Fruit fly (Drosophila melanogaster): ENCODE results near the gene IFT46.

IFT46 gene

dm6 chr2L:18652663-18653327 lies 36.9 kb upstream of the IFT46 start, which contains the start of gene Cyp310a1:
Gene Cyp310a1 (minus strand): TSS chr2L:18653010.
- no peak for TF ChIP-seq Dad (GFP tag; optimal IDR thresholded peaks at IDR 0.05)
- peak; percentile 83 for TF ChIP-seq twi (tag; optimal IDR thresholded peaks at IDR 0.05)
- TF ChIP-seq Med (GFP tag), result peak; percentile 34
- no peak for TF ChIP-seq CG2712 (tag; optimal IDR thresholded peaks at IDR 0.05)
- TF ChIP-seq trem (tag; optimal IDR thresholded peaks at IDR 0.05), result peak; percentile 48

- TF ChIP-seq CG4424 (GFP tag; optimal IDR thresholded peaks at IDR 0.05) (no peak), dmrt99B (tag; optimal IDR thresholded peaks at IDR 0.05) (peak; percentile 18), CG14710 (tag; optimal IDR thresholded peaks at IDR 0.05) (no peak), ATbp (GFP tag; optimal IDR thresholded peaks at IDR 0.05) (peak; percentile 6), bsh (GFP tag; optimal IDR thresholded peaks at IDR 0.05) (peak; percentile 3 to 77), CG11085 (GFP tag; IDR thresholded peaks at IDR 0.05) (no peak), lmd (GFP tag; IDR thresholded peaks at IDR 0.05) (0 out of 2 replicates have a peak, but pooled peaks have one; percentile 31), Oaz (GFP tag; IDR thresholded peaks at IDR 0.05) (0 out of 2 replicates have a peak, but pooled peaks have one; percentile 19), CG15601 (tag; optimal IDR thresholded peaks at IDR 0.05) (peak; percentile 59), CG11723 (GFP tag; optimal IDR thresholded peaks at IDR 0.05) (no peak), klu (GFP tag; IDR thresholded peaks at IDR 0.05) (no peak), Myb (GFP tag; optimal IDR thresholded peaks at IDR 0.05) (no peak), zfh1 (GFP tag; IDR thresholded peaks at IDR 0.05) (peak; percentile 53; the same call in 1 of the 3 replicates), CoRest (tag; optimal IDR thresholded peaks at IDR 0.05) (peak; percentile 43), ewg (GFP tag; optimal IDR thresholded peaks at IDR 0.05) (peak; percentile 5), pros (GFP tag; optimal IDR thresholded peaks at IDR 0.05) (no peak), ERR (GFP tag; optimal IDR thresholded peaks at IDR 0.05) (no peak), CG8924 (tag; optimal IDR thresholded peaks at IDR 0.05) (peak; percentile 51), CG10366 (GFP tag; IDR thresholded peaks at IDR 0.05) (peak; percentile 22; the same call in 1 of the 2 replicates), stwl (tag; optimal IDR thresholded peaks at IDR 0.05) (peak; percentile 1), Pdp1 (GFP tag; optimal IDR thresholded peaks at IDR 0.05) (peak; percentile 2 to 32), Blimp-1 (GFP tag; optimal IDR thresholded peaks at IDR 0.05) (peak; percentile 10), CG8388 (GFP tag; optimal IDR thresholded peaks at IDR 0.05) (peak; percentile 57), Scr (GFP tag; IDR thresholded peaks at IDR 0.05; ENCODE audit: partially characterized antibody) (no peak), CG34376 (GFP tag; optimal IDR thresholded peaks at IDR 0.05) (no peak), gcm (GFP tag; optimal IDR thresholded peaks at IDR 0.05) (peak; percentile 50), CG10147 (GFP tag; optimal IDR thresholded peaks at IDR 0.05) (no peak), lov (optimal IDR thresholded peaks at IDR 0.05) (no peak), lov (GFP tag; IDR thresholded peaks at IDR 0.05) (no peak), en (GFP tag; optimal IDR thresholded peaks at IDR 0.05) (peak; percentile 36), CG7357 (GFP tag; IDR thresholded peaks at IDR 0.05) (no peak), CG14667 (GFP tag; IDR thresholded peaks at IDR 0.05) (no peak), lab (GFP tag; optimal IDR thresholded peaks at IDR 0.05) (no peak), chif (GFP tag; optimal IDR thresholded peaks at IDR 0.05) (peak in 1 of 2 experiments; percentile 40), PHDP (tag; optimal IDR thresholded peaks at IDR 0.05) (peak; percentile 56), vnd (GFP tag; IDR thresholded peaks at IDR 0.05; ENCODE audit: partially characterized antibody) (no peak), Hr51 (GFP tag; optimal IDR thresholded peaks at IDR 0.05) (peak in 1 of 2 experiments; percentile 46), disco-r (GFP tag; optimal IDR thresholded peaks at IDR 0.05) (no peak), unpg (GFP tag; optimal IDR thresholded peaks at IDR 0.05) (peak; percentile 56), Nf-YB (GFP tag; optimal IDR thresholded peaks at IDR 0.05) (no peak)
Observed at dm6 chr2L:18647857-18648652, 32.1 kb upstream of the IFT46 start.
